Worm (Caenorhabditis elegans): Measurements from ENCODE around the gene T10B5.8.

Gene T10B5.8

DNA sequence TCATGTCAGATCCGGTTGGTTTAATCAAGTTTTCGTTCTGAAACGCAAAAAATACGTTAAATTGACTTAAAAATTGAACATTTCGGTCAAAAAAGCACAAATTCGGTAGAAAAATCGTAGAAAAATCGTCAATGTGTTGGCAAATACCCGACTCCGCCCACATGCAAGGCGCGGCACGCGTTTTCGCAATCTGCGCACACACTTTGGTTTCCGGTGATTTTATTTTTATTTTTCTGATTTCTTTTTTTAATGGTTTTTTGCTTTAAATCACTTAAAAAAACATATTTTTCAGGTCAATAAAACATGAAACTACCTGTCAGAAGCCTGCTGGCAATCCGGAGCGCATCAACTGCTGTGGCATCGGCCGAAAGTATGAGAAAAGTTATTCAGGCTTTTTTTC, 20.6 kb upstream of the T10B5.8 start, which contains the start of the genes gly-7 and mrpl-39 (continued):
- TF ChIP-seq egrh-3 (GFP tag; IDR thresholded peaks at IDR 0.05), result no peak
- no peak for TF ChIP-seq D2030.7 (GFP tag; IDR thresholded peaks at IDR 0.05)
- no peak for TF ChIP-seq tbx-9 (tag; optimal IDR thresholded peaks at IDR 0.05; ENCODE audit: borderline replicate concordance)
- no peak for TF ChIP-seq zim-3 (tag; optimal IDR thresholded peaks at IDR 0.05)
- TF ChIP-seq lin-35 (GFP tag; optimal IDR thresholded peaks at IDR 0.05), result no peak
- TF ChIP-seq ceh-91 (GFP tag; IDR thresholded peaks at IDR 0.05), result no peak
- no peak for TF ChIP-seq K12H6.12 (tag; optimal IDR thresholded peaks at IDR 0.05)
- no peak for TF ChIP-seq madf-6 (GFP tag; IDR thresholded peaks at IDR 0.05)
- no peak for TF ChIP-seq atf-7 (tag; optimal IDR thresholded peaks at IDR 0.05)
- no peak for TF ChIP-seq ztf-6 (GFP tag; IDR thresholded peaks at IDR 0.05)
- TF ChIP-seq rpc-1 (optimal IDR thresholded peaks at IDR 0.05), result peak; percentile 18
- no peak for TF ChIP-seq rpc-1 (tag; optimal IDR thresholded peaks at IDR 0.05)
- TF ChIP-seq F10E7.11 (tag; optimal IDR thresholded peaks at IDR 0.05), result no peak
- no peak for TF ChIP-seq hmg-20 (GFP tag; IDR thresholded peaks at IDR 0.05)
- TF ChIP-seq athp-1 (tag; optimal IDR thresholded peaks at IDR 0.05), result no peak
- TF ChIP-seq pbrm-1 (GFP tag; IDR thresholded peaks at IDR 0.05), result no peak

ce11 chrV:1824528-1824927, 17.3 kb upstream of the T10B5.8 start:
- TF ChIP-seq D2030.7 (GFP tag; IDR thresholded peaks at IDR 0.05) (no peak), ztf-6 (GFP tag; IDR thresholded peaks at IDR 0.05) (no peak), lsl-1 (GFP tag; optimal IDR thresholded peaks at IDR 0.05) (no peak), B0336.3 (GFP tag; IDR thresholded peaks at IDR 0.05) (no peak), mel-28 (tag; optimal IDR thresholded peaks at IDR 0.05; ENCODE audit: borderline replicate concordance) (no peak), somi-1 (GFP tag; optimal IDR thresholded peaks at IDR 0.05) (no peak), zfh-2 (GFP tag; conservative IDR thresholded peaks at IDR 0.05) (peak; percentile 55; the same call in 1 of the 2 replicates)

DNA sequence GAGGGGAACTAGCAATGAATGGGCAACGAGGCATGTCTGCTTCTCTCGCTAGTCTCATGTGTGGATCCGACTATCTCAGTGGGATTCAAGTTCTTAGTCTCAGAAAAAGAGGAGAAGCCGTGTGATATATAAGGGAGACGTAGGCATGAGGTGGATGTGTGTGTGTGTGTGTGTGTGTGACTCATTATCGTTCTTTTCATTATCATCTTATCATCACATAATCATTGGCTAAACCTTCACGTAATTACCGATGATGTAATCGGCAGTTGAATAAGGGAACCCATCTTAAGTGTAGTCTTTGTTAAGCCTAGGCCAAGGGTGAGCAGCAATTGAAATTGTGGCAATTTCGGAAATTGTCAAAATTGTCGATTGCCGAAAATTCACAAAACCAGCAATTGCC, 11.9 kb upstream of the T10B5.8 start, which contains the start of gene Y32G9B.1:
TSS of gene Y32G9B.1 (minus strand) at position 101 of the 400 bp plus-strand sequence.
- TF ChIP-seq atf-7 (tag; optimal IDR thresholded peaks at IDR 0.05), result no peak
- TF ChIP-seq lsy-27 (tag; optimal IDR thresholded peaks at IDR 0.05; ENCODE audit: borderline replicate concordance, insufficient read depth), result no peak

ce11 chrV:1845977-1846376, 4.1 kb downstream of the T10B5.8 start, which contains the start of gene T10B5.7:
TSS of gene T10B5.7 (plus strand) at chrV:1846201.
- no peak for TF ChIP-seq nhr-120 (GFP tag; IDR thresholded peaks at IDR 0.05)
- peak; percentile 46 for TF ChIP-seq nhr-80 (tag; optimal IDR thresholded peaks at IDR 0.05)

ce11 chrV:1848590-1848989, 6.7 kb downstream of the T10B5.8 start:
- TF ChIP-seq Y67H2A.10 (GFP tag; conservative IDR thresholded peaks at IDR 0.05), result no peak
- no peak for TF ChIP-seq F39B2.1 (GFP tag; IDR thresholded peaks at IDR 0.05)
- TF ChIP-seq mes-4 (tag; optimal IDR thresholded peaks at IDR 0.05), result no peak

- peak; percentile 94 for TF ChIP-seq zfh-2 (GFP tag; conservative IDR thresholded peaks at IDR 0.05)
- TF ChIP-seq egrh-3 (GFP tag; IDR thresholded peaks at IDR 0.05), result peak; percentile 99
- TF ChIP-seq cebp-2 (GFP tag; IDR thresholded peaks at IDR 0.05), result 0 out of 2 replicates have a peak, but pooled peaks have one; percentile 46
- TF ChIP-seq bed-2 (GFP tag; IDR thresholded peaks at IDR 0.05), result 0 out of 2 replicates have a peak, but pooled peaks have one; percentile 31
Measured at ce11 chrV:1849992-1850391, 8.1 kb downstream of the T10B5.8 start.

- TF ChIP-seq Y95B8A.8 (GFP tag; IDR thresholded peaks at IDR 0.05), result no peak
- TF ChIP-seq hmg-1.2 (GFP tag; IDR thresholded peaks at IDR 0.05), result peak; percentile 18; the same call in 1 of the 2 replicates
Measured at ce11 chrV:1855087-1855486, 13.2 kb downstream of the T10B5.8 start.

All from whole organism, young adult.